Fruit fly (Drosophila melanogaster) whole organism, embryonic: Measurements from ENCODE around the gene CG13605.

Experiments
- Awh ChIP-seq: fragments of 200-800 bp; sonication (Bioruptor generic); IDR thresholded peaks from 2 replicates; pipeline ENCODE4, ENCODE4 v1.3.6; 2022; ENCODE audit warnings: missing biosample characterization, missing genetic modification characterization
- CG10209 ChIP-seq: fragments of 200-800 bp; sonication (Bioruptor generic); optimal IDR thresholded peaks from 3 replicates; lab custom pipeline; 2017; ENCODE audit warnings: missing biosample characterization, mild to moderate bottlenecking, missing genetic modification characterization, missing genetic modification reagents
- CG10321 ChIP-seq: fragments of 200-800 bp; sonication (Bioruptor generic); IDR thresholded peaks from 2 replicates; pipeline ENCODE4 v1.3.6; 2022; ENCODE audit warnings: missing biosample characterization, missing genetic modification characterization
- CG10979 ChIP-seq: fragments of 200-800 bp; sonication (Bioruptor generic); optimal IDR thresholded peaks from 2 replicates; lab custom pipeline; 2018; ENCODE audit warnings: missing biosample characterization, mild to moderate bottlenecking, missing genetic modification characterization, moderate library complexity
- CG11085 ChIP-seq: fragments of 200-800 bp; sonication (Bioruptor generic); IDR thresholded peaks from 2 replicates; pipeline ENCODE4 v1.3.6; 2022; ENCODE audit warnings: missing biosample characterization, missing genetic modification characterization
- CG12071 ChIP-seq: fragments of 200-800 bp; sonication (Bioruptor generic); optimal IDR thresholded peaks from 3 replicates; lab custom pipeline; 2018; ENCODE audit warnings: missing biosample characterization, mild to moderate bottlenecking, missing genetic modification characterization
- CG12104 ChIP-seq: fragments of 200-800 bp; sonication (Bioruptor generic); optimal IDR thresholded peaks from 3 replicates; lab custom pipeline; 2016; ENCODE audit warnings: missing biosample characterization, missing genetic modification characterization
- CG13287 ChIP-seq: fragments of 200-800 bp; sonication (Bioruptor generic); IDR thresholded peaks from 2 replicates; pipeline ENCODE4 v1.3.6; 2022; ENCODE audit warnings: missing biosample characterization, missing genetic modification characterization; ENCODE audit not compliant: partially characterized antibody
- CG13624 ChIP-seq: fragments of 200-800 bp; sonication (Bioruptor generic); optimal IDR thresholded peaks from 2 replicates; lab custom pipeline; 2016; ENCODE audit warnings: missing biosample characterization, missing genetic modification characterization
- CG15011 ChIP-seq: fragments of 200-800 bp; sonication (Bioruptor generic); optimal IDR thresholded peaks from 3 replicates; lab custom pipeline; 2018; ENCODE audit warnings: missing biosample characterization, mild to moderate bottlenecking, missing genetic modification characterization
- CG30403 ChIP-seq: fragments of 200-800 bp; sonication (Bioruptor generic); optimal IDR thresholded peaks from 3 replicates; lab custom pipeline; 2016; ENCODE audit warnings: missing biosample characterization, missing genetic modification characterization
- CG32772 ChIP-seq: fragments of 200-800 bp; sonication (Bioruptor generic); IDR thresholded peaks from 2 replicates; pipeline ENCODE4 v1.3.6; 2022; ENCODE audit warnings: missing biosample characterization, missing genetic modification characterization
- CG4617 ChIP-seq: fragments of 200-800 bp; sonication (Bioruptor generic); optimal IDR thresholded peaks from 3 replicates; lab custom pipeline; 2016; ENCODE audit warnings: missing biosample characterization, missing genetic modification characterization, borderline replicate concordance
- CG4820 ChIP-seq: fragments of 200-800 bp; sonication (Bioruptor generic); optimal IDR thresholded peaks from 3 replicates; lab custom pipeline; 2016; ENCODE audit warnings: missing biosample characterization, missing genetic modification characterization
- CG6689 ChIP-seq: fragments of 200-800 bp; sonication (Bioruptor generic); IDR thresholded peaks from 2 replicates; pipeline ENCODE4 v1.3.6; 2022; ENCODE audit warnings: missing biosample characterization, missing genetic modification characterization
- CG7556 ChIP-seq: fragments of 200-800 bp; sonication (Bioruptor generic); optimal IDR thresholded peaks from 2 replicates; lab custom pipeline; 2017; ENCODE audit warnings: missing biosample characterization, mild to moderate bottlenecking, missing genetic modification characterization
- CG7786 ChIP-seq: fragments of 200-800 bp; sonication (Bioruptor generic); optimal IDR thresholded peaks from 2 replicates; lab custom pipeline; 2016; ENCODE audit warnings: missing biosample characterization, missing genetic modification characterization
- CG7839 ChIP-seq: fragments of 200-800 bp; sonication (Bioruptor generic); optimal IDR thresholded peaks from 3 replicates; lab custom pipeline; 2018; ENCODE audit warnings: missing biosample characterization, mild to moderate bottlenecking, missing genetic modification characterization, moderate library complexity
- CG7928 ChIP-seq: fragments of 200-800 bp; sonication (Bioruptor generic); optimal IDR thresholded peaks from 2 replicates; lab custom pipeline; 2017; ENCODE audit warnings: missing biosample characterization, mild to moderate bottlenecking, missing genetic modification characterization
- CG8290 ChIP-seq, 3 experiments: fragments of 200-800 bp; sonication (Bioruptor generic); optimal IDR thresholded peaks; 2 replicates each; lab custom pipeline; 2016 to 2019; ENCODE audit warnings: missing biosample characterization in 3 of 3, missing genetic modification characterization in 3 of 3, mild to moderate bottlenecking in 2 of 3, moderate library complexity in 1 of 3
- CHES-1-like ChIP-seq: fragments of 200-800 bp; sonication (Bioruptor generic); optimal IDR thresholded peaks from 2 replicates; lab custom pipeline; 2016; ENCODE audit warnings: missing biosample characterization, missing genetic modification characterization
- Ets65A ChIP-seq: fragments of 200-800 bp; sonication (Bioruptor generic); peaks from one replicate; lab custom pipeline; 2016; ENCODE audit warnings: missing biosample characterization, missing genetic modification characterization
- Fer1 ChIP-seq: fragments of 200-800 bp; sonication (Bioruptor generic); optimal IDR thresholded peaks from 2 replicates; lab custom pipeline; 2017; ENCODE audit warnings: missing biosample characterization, mild to moderate bottlenecking, missing genetic modification characterization
- Hr78 ChIP-seq, 2 experiments: fragments of 200-800 bp in 1 of 2; fragments of >200 bp in 1 of 2; sonication (Bioruptor generic) in 1 of 2; optimal IDR thresholded peaks; 2 replicates each; lab custom pipeline; 2017 to 2019; ENCODE audit warnings: missing biosample characterization in 2 of 2, missing genetic modification characterization in 2 of 2, mild to moderate bottlenecking in 1 of 2, moderate library complexity in 1 of 2
- MBD-R2 ChIP-seq: fragments of 200-800 bp; sonication (Bioruptor generic); IDR thresholded peaks from 2 replicates; pipeline ENCODE4 v1.3.6; 2022; ENCODE audit warnings: missing biosample characterization, missing genetic modification characterization
- Med ChIP-seq: fragments of 200-800 bp; sonication (Bioruptor generic); peaks from one replicate; lab custom pipeline; 2016; ENCODE audit warnings: missing biosample characterization, missing genetic modification characterization, mild to moderate bottlenecking, inconsistent platforms, moderate library complexity
- NC2α ChIP-seq: fragments of 200-800 bp; sonication (Bioruptor generic); optimal IDR thresholded peaks from 2 replicates; lab custom pipeline; 2016; ENCODE audit warnings: missing biosample characterization, missing genetic modification characterization
- NK7.1 ChIP-seq: fragments of 200-800 bp; sonication (Bioruptor generic); optimal IDR thresholded peaks from 3 replicates; lab custom pipeline; 2016; ENCODE audit warnings: missing biosample characterization, missing genetic modification characterization
- Nf-YA ChIP-seq: fragments of 200-800 bp; sonication (Bioruptor generic); IDR thresholded peaks from 2 replicates; pipeline ENCODE4 v1.3.6; 2022; ENCODE audit warnings: missing biosample characterization, missing genetic modification characterization
- ash1 ChIP-seq: fragments of 200-800 bp; sonication (Bioruptor generic); optimal IDR thresholded peaks from 2 replicates; lab custom pipeline; 2018; ENCODE audit warnings: missing biosample characterization, mild to moderate bottlenecking, missing genetic modification characterization
- bsh ChIP-seq, 2 experiments: fragments of 200-800 bp; sonication (Bioruptor generic); optimal IDR thresholded peaks; 2 replicates each; lab custom pipeline; 2017 to 2018; ENCODE audit warnings: mild to moderate bottlenecking in 2 of 2, missing biosample characterization in 2 of 2, missing genetic modification characterization in 2 of 2, moderate library complexity in 1 of 2
- cwo ChIP-seq: fragments of 200-800 bp; sonication (Bioruptor generic); optimal IDR thresholded peaks from 3 replicates; lab custom pipeline; 2017; ENCODE audit warnings: missing biosample characterization, missing genetic modification characterization, mild to moderate bottlenecking, moderate library complexity, missing genetic modification reagents
- disco-r ChIP-seq: fragments of 200-800 bp; sonication (Bioruptor generic); optimal IDR thresholded peaks from 2 replicates; lab custom pipeline; 2016; ENCODE audit warnings: missing biosample characterization, missing genetic modification characterization
- grau ChIP-seq: fragments of 200-800 bp; optimal IDR thresholded peaks from 3 replicates; lab custom pipeline; 2019; ENCODE audit warnings: missing biosample characterization, mild to moderate bottlenecking, missing genetic modification characterization, moderate library complexity
- gt ChIP-seq: fragments of 200-800 bp; sonication (Bioruptor generic); IDR thresholded peaks from 2 replicates; pipeline ENCODE4 v1.3.6; 2022; ENCODE audit warnings: missing biosample characterization, missing genetic modification characterization
- h ChIP-seq: fragments of >200 bp; optimal IDR thresholded peaks from 2 replicates; lab custom pipeline; 2017
- jing ChIP-seq: fragments of 200-800 bp; sonication (Bioruptor generic); optimal IDR thresholded peaks from 2 replicates; lab custom pipeline; 2018; ENCODE audit warnings: missing biosample characterization, mild to moderate bottlenecking, missing genetic modification characterization
- knrl ChIP-seq: fragments of 200-800 bp; sonication (Bioruptor generic); IDR thresholded peaks from 3 replicates; pipeline ENCODE4 v1.3.6; 2022; ENCODE audit warnings: missing biosample characterization, missing genetic modification characterization; ENCODE audit not compliant: partially characterized antibody
- nom ChIP-seq: fragments of 200-800 bp; sonication (Bioruptor generic); optimal IDR thresholded peaks from 2 replicates; lab custom pipeline; 2017; ENCODE audit warnings: missing biosample characterization, missing genetic modification characterization, mild to moderate bottlenecking, moderate library complexity, missing genetic modification reagents
- oc ChIP-seq: fragments of 200-800 bp; sonication (Bioruptor generic); optimal IDR thresholded peaks from 2 replicates; lab custom pipeline; 2018; ENCODE audit warnings: missing biosample characterization, mild to moderate bottlenecking, missing genetic modification characterization, moderate library complexity
- phol ChIP-seq: fragments of 200-800 bp; sonication (Bioruptor generic); optimal IDR thresholded peaks from 3 replicates; lab custom pipeline; 2018; ENCODE audit warnings: missing biosample characterization, mild to moderate bottlenecking, missing genetic modification characterization, moderate library complexity
- pita ChIP-seq: fragments of 200-800 bp; sonication (Bioruptor generic); optimal IDR thresholded peaks from 2 replicates; lab custom pipeline; 2017; ENCODE audit warnings: missing biosample characterization, mild to moderate bottlenecking, missing genetic modification characterization
- pros ChIP-seq: fragments of 200-800 bp; sonication (Bioruptor generic); optimal IDR thresholded peaks from 3 replicates; lab custom pipeline; 2019; ENCODE audit warnings: missing biosample characterization, mild to moderate bottlenecking, missing genetic modification characterization, moderate library complexity
- pum ChIP-seq: fragments of 200-800 bp; sonication (Bioruptor generic); optimal IDR thresholded peaks from 2 replicates; lab custom pipeline; 2016; ENCODE audit warnings: missing biosample characterization, missing genetic modification characterization
- pzg ChIP-seq: fragments of 200-800 bp; sonication (Bioruptor generic); optimal IDR thresholded peaks from 3 replicates; lab custom pipeline; 2018; ENCODE audit warnings: missing biosample characterization, mild to moderate bottlenecking, missing genetic modification characterization, moderate library complexity
- run ChIP-seq: fragments of 200-800 bp; sonication (Bioruptor generic); optimal IDR thresholded peaks from 3 replicates; lab custom pipeline; 2018; ENCODE audit warnings: missing biosample characterization, mild to moderate bottlenecking, missing genetic modification characterization
- sc ChIP-seq, 3 experiments: fragments of >200 bp in 2 of 3; fragments of 200-800 bp in 1 of 3; sonication (Bioruptor generic) in 1 of 3; optimal IDR thresholded peaks; 2 replicates in 2 of 3; 3 replicates in 1 of 3; lab custom pipeline; 2017; ENCODE audit warnings: mild to moderate bottlenecking in 1 of 3, missing biosample characterization in 1 of 3, missing genetic modification characterization in 1 of 3, missing genetic modification reagents in 1 of 3
- sens ChIP-seq: fragments of 200-800 bp; sonication (Bioruptor generic); peaks from one replicate; lab custom pipeline; 2016; ENCODE audit warnings: missing biosample characterization, missing genetic modification characterization
- shn ChIP-seq: fragments of 200-800 bp; sonication (Bioruptor generic); optimal IDR thresholded peaks from 3 replicates; lab custom pipeline; 2016; ENCODE audit warnings: missing biosample characterization, missing genetic modification characterization
- tll ChIP-seq, 2 experiments: fragments of 200-800 bp in 1 of 2; fragments of >200 bp in 1 of 2; sonication (Bioruptor generic) in 1 of 2; optimal IDR thresholded peaks; 2 replicates each; lab custom pipeline; 2017 to 2019; ENCODE audit warnings: missing biosample characterization in 2 of 2, missing genetic modification characterization in 2 of 2, mild to moderate bottlenecking in 1 of 2, moderate library complexity in 1 of 2

Gene CG13605

dm6 chr3R:24148838-24149237 is 36.6 kb upstream of the CG13605 start, which contains the start of gene Slimp (continued):
- TF ChIP-seq oc (tag; lab: Kevin White, UChicago) (no peak), pum (no peak), CG10321 (GFP tag; lab: Robert Waterston, UW) (no peak), gt (no peak), CG4617 (GFP tag; lab: Kevin White, UChicago) (peak; percentile 11), tll (GFP tag; optimal IDR thresholded peaks at IDR 0.05; lab: Kevin White, UChicago) (no peak), CG7839 (tag; lab: Kevin White, UChicago) (peak; percentile 6), sens (GFP tag; lab: Kevin White, UChicago) (peak; percentile 82), run (no peak), Awh (GFP tag; lab: Robert Waterston, UW) (no peak), CG10209 (GFP tag; lab: Kevin White, UChicago) (no peak), CG12104 (no peak), pita (GFP tag; lab: Kevin White, UChicago) (no peak), CG7556 (no peak), Hr78 (GFP tag; optimal IDR thresholded peaks at IDR 0.05; lab: Kevin White, UChicago) (no peak), disco-r (no peak), ash1 (no peak), Fer1 (GFP tag; lab: Kevin White, UChicago) (peak; percentile 13), Nf-YA (GFP tag; lab: Robert Waterston, UW) (no peak), CG10979 (tag; lab: Kevin White, UChicago) (peak; percentile 18), CG30403 (GFP tag; lab: Kevin White, UChicago) (peak; percentile 26), phol (tag; lab: Kevin White, UChicago) (peak; percentile 32), CG8290 (GFP tag; optimal IDR thresholded peaks at IDR 0.05; lab: Kevin White, UChicago) (no peak), CG8290 (tag; optimal IDR thresholded peaks at IDR 0.05; lab: Kevin White, UChicago) (no peak), knrl (GFP tag; lab: Robert Waterston, UW) (0 out of 3 replicates have a peak, but pooled peaks have one; percentile 17), sc (optimal IDR thresholded peaks at IDR 0.05; lab: Kevin White, UChicago) (no peak), sc (GFP tag; optimal IDR thresholded peaks at IDR 0.05; lab: Kevin White, UChicago) (no peak), CG15011 (GFP tag; lab: Kevin White, UChicago) (no peak), CG32772 (GFP tag; lab: Robert Waterston, UW) (no peak), CG4820 (GFP tag; lab: Kevin White, UChicago) (no peak), CG7786 (no peak), CG13287 (GFP tag; lab: Robert Waterston, UW) (peak; percentile 39), bsh (GFP tag; optimal IDR thresholded peaks at IDR 0.05; lab: Kevin White, UChicago) (peak in 1 of 2 experiments; percentile 32), CG11085 (GFP tag; lab: Robert Waterston, UW) (no peak), h (lab: Kevin White, UChicago) (no peak), CG7928 (no peak), shn (no peak), CG13624 (GFP tag; lab: Kevin White, UChicago) (no peak), jing (no peak), NC2α (GFP tag; lab: Kevin White, UChicago) (no peak), pros (GFP tag; lab: Kevin White, UChicago) (no peak), CG12071 (GFP tag; lab: Kevin White, UChicago) (no peak), Ets65A (GFP tag; lab: Kevin White, UChicago) (peak; percentile 78), grau (tag; lab: Kevin White, UChicago) (peak; percentile 40), NK7.1 (no peak), nom (peak; percentile 10), Med (GFP tag; lab: Kevin White, UChicago) (peak; percentile 38), CG6689 (GFP tag; lab: Robert Waterston, UW) (no peak), MBD-R2 (GFP tag; lab: Robert Waterston, UW) (peak; percentile 95), CHES-1-like (GFP tag; lab: Kevin White, UChicago) (peak; percentile 2), cwo (no peak), pzg (GFP tag; lab: Kevin White, UChicago) (peak; percentile 34)
